Worm (Caenorhabditis elegans) whole organism, early embryonic: Measurements from ENCODE around the gene pqn-57.

Experiments
- B0310.2 ChIP-seq: sonication (generic microtip); optimal IDR thresholded peaks from 2 replicates; lab custom pipeline; 2016; ENCODE audit warnings: mild to moderate bottlenecking, missing genetic modification characterization, missing compliant biosample characterization
- F13C5.2 ChIP-seq: sonication (generic microtip); optimal IDR thresholded peaks from 2 replicates; lab custom pipeline; 2017; ENCODE audit warnings: mild to moderate bottlenecking, missing genetic modification characterization, inconsistent platforms, missing compliant biosample characterization
- aly-1 ChIP-seq: sonication (generic microtip); optimal IDR thresholded peaks from 2 replicates; lab custom pipeline; 2016; ENCODE audit warnings: missing genetic modification characterization, missing compliant biosample characterization
- ama-1 ChIP-seq: fragments of 150-350 bp; optimal IDR thresholded peaks from 2 replicates; lab custom pipeline; 2014
- ceh-13 ChIP-seq: fragments of 200-800 bp; sonication (Bioruptor generic); optimal IDR thresholded peaks from 2 replicates; lab custom pipeline; 2018; ENCODE audit warnings: mild to moderate bottlenecking, missing genetic modification characterization, missing compliant biosample characterization
- ceh-36 ChIP-seq: sonication (generic microtip); optimal IDR thresholded peaks from 2 replicates; lab custom pipeline; 2016; ENCODE audit warnings: missing genetic modification characterization, inconsistent platforms, missing compliant biosample characterization
- flt-1 ChIP-seq: fragments of 200-800 bp; sonication (Bioruptor generic); IDR thresholded peaks from 2 replicates; pipeline ENCODE4 v1.3.6; 2022; ENCODE audit warnings: missing genetic modification characterization, missing compliant biosample characterization
- hmbx-1 ChIP-seq: sonication (generic microtip); optimal IDR thresholded peaks from 2 replicates; lab custom pipeline; 2016; ENCODE audit warnings: mild to moderate bottlenecking, missing genetic modification characterization, missing compliant biosample characterization
- hmg-4 ChIP-seq: fragments of 200-800 bp; sonication (Bioruptor generic); optimal IDR thresholded peaks from 2 replicates; lab custom pipeline; 2018; ENCODE audit warnings: mild to moderate bottlenecking, missing genetic modification characterization, missing compliant biosample characterization
- hnd-1 ChIP-seq: sonication (generic microtip); optimal IDR thresholded peaks from 2 replicates; lab custom pipeline; 2016; ENCODE audit warnings: missing genetic modification characterization, missing compliant biosample characterization
- pes-1 ChIP-seq: fragments of 200-800 bp; sonication (Bioruptor generic); IDR thresholded peaks from 2 replicates; pipeline ENCODE4 v1.3.6; 2022; ENCODE audit warnings: missing genetic modification reagents, missing genetic modification characterization, missing compliant biosample characterization
- scrt-1 ChIP-seq: fragments of 200-800 bp; sonication (Bioruptor generic); IDR thresholded peaks from 2 replicates; pipeline ENCODE4 v1.3.6; 2022; ENCODE audit warnings: missing genetic modification characterization, missing compliant biosample characterization
- sea-1 ChIP-seq: fragments of 200-800 bp; sonication (Bioruptor generic); conservative IDR thresholded peaks from 2 replicates; pipeline ENCODE4 v1.3.6; 2022; ENCODE audit warnings: missing genetic modification characterization, missing compliant biosample characterization
- tbx-11 ChIP-seq: fragments of 200-800 bp; sonication (Bioruptor generic); IDR thresholded peaks from 2 replicates; pipeline ENCODE4 v1.3.6; 2022; ENCODE audit warnings: missing genetic modification characterization, missing compliant biosample characterization
- tbx-37 ChIP-seq: fragments of 200-800 bp; sonication (Bioruptor generic); conservative IDR thresholded peaks from 2 replicates; pipeline ENCODE4 v1.3.6; 2022; ENCODE audit warnings: missing genetic modification reagents, missing genetic modification characterization, missing compliant biosample characterization
- tra-4 ChIP-seq: sonication (generic microtip); optimal IDR thresholded peaks from 2 replicates; lab custom pipeline; 2017; ENCODE audit warnings: missing genetic modification characterization, missing compliant biosample characterization

The pqn-57 gene

ce11 chrX:8276333-8276732 lies 44.5 kb downstream of the pqn-57 start:
- TF ChIP-seq flt-1 (GFP tag; lab: Robert Waterston, UW) = no peak
- TF ChIP-seq pes-1 (GFP tag; lab: Robert Waterston, UW) = no peak
- no peak for TF ChIP-seq ceh-13 (GFP tag; lab: Kevin White, UChicago)
- TF ChIP-seq hmg-4 = no peak
- no peak for TF ChIP-seq aly-1
- no peak for TF ChIP-seq tra-4 (tag; lab: Kevin White, UChicago)
- no peak for TF ChIP-seq tbx-37
- no peak for TF ChIP-seq ama-1 (lab: Kevin White, UChicago)
- TF ChIP-seq ceh-36 (tag; lab: Kevin White, UChicago) = no peak
- no peak for TF ChIP-seq F13C5.2 (tag; lab: Kevin White, UChicago)
- TF ChIP-seq B0310.2 (tag; lab: Kevin White, UChicago) = no peak
- TF ChIP-seq sea-1 (GFP tag; lab: Robert Waterston, UW) = no peak
- no peak for TF ChIP-seq hmbx-1

ce11 chrX:8274869-8275268 lies 45.9 kb downstream of the pqn-57 start, which contains the start of gene ksr-1:
Gene ksr-1 (plus strand): TSS chrX:8275169.
- TF ChIP-seq hnd-1 (tag; lab: Kevin White, UChicago) (no peak), B0310.2 (tag; lab: Kevin White, UChicago) (no peak), hmg-4 (no peak), flt-1 (GFP tag; lab: Robert Waterston, UW) (no peak), sea-1 (GFP tag; lab: Robert Waterston, UW) (no peak)

- TF ChIP-seq hmg-4 = no peak
- TF ChIP-seq ama-1 (lab: Kevin White, UChicago) = no peak
- peak; percentile 5 for TF ChIP-seq aly-1
- TF ChIP-seq B0310.2 (tag; lab: Kevin White, UChicago) = no peak
These were observed 47.3 kb downstream of the pqn-57 start for ce11 chrX:8273496-8273895.

ce11 chrX:8270971-8271553 lies 49.7 kb downstream of the pqn-57 start, which contains the start of gene cutl-29:
Gene cutl-29 (minus strand): TSS chrX:8271021.
- no peak for TF ChIP-seq sea-1 (GFP tag; lab: Robert Waterston, UW)
- no peak for TF ChIP-seq F13C5.2 (tag; lab: Kevin White, UChicago)
- no peak for TF ChIP-seq aly-1
- TF ChIP-seq scrt-1 (GFP tag; lab: Robert Waterston, UW) = no peak
- TF ChIP-seq flt-1 (GFP tag; lab: Robert Waterston, UW) = no peak
- TF ChIP-seq hnd-1 (tag; lab: Kevin White, UChicago) = no peak
- TF ChIP-seq ama-1 (lab: Kevin White, UChicago) = no peak
- TF ChIP-seq tra-4 (tag; lab: Kevin White, UChicago) = no peak
- TF ChIP-seq tbx-11 = no peak
- no peak for TF ChIP-seq ceh-13 (GFP tag; lab: Kevin White, UChicago)
